Worm (Caenorhabditis elegans) whole organism, L4 larva: ENCODE data around the gene twk-20.

Source experiments
- F10B5.3 ChIP-seq: sonication (generic microtip); optimal IDR thresholded peaks from 2 replicates; lab custom pipeline; 2016; ENCODE audit warnings: mild to moderate bottlenecking, missing genetic modification characterization, missing compliant biosample characterization
- hlh-30 ChIP-seq: sonication (generic microtip); optimal IDR thresholded peaks from 2 replicates; lab custom pipeline; 2017; ENCODE audit warnings: antibody characterized with exemption, mild to moderate bottlenecking, missing genetic modification characterization, missing compliant biosample characterization; ENCODE audit not compliant: insufficient read depth
- mep-1 ChIP-seq: fragments of 150-350 bp; sonication (generic microtip); optimal IDR thresholded peaks from 3 replicates; lab custom pipeline; 2014; ENCODE audit warnings: missing biosample characterization, missing genetic modification characterization

ce11 chrX:13676892-13677291 is 37.2 kb downstream of the twk-20 start, which contains the start of gene gck-4:
- TF ChIP-seq mep-1 (no peak), hlh-30 (peak; percentile 5), F10B5.3 (no peak)
